Worm (Caenorhabditis elegans) whole organism, young adult: ENCODE measurements around the gene C25F9.6.

Experiments used
- F49E8.2 ChIP-seq: sonication (generic microtip); optimal IDR thresholded peaks from 3 replicates; lab custom pipeline; 2017; ENCODE audit warnings: missing genetic modification characterization, mild to moderate bottlenecking, missing compliant biosample characterization, antibody characterized with exemption, moderate library complexity; ENCODE audit not compliant: insufficient read depth
- die-1 ChIP-seq: sonication (generic microtip); optimal IDR thresholded peaks from 2 replicates; lab custom pipeline; 2016; ENCODE audit warnings: missing genotype, mild to moderate bottlenecking, missing genetic modification characterization, missing compliant biosample characterization
- unc-62 ChIP-seq: fragments of 150-350 bp; optimal IDR thresholded peaks from 2 replicates; lab custom pipeline; 2014; ENCODE audit warnings: missing biosample characterization, missing genetic modification reagents, missing genetic modification characterization
- ztf-25 ChIP-seq: fragments of 200-800 bp; sonication (Bioruptor generic); IDR thresholded peaks from 2 replicates; pipeline ENCODE4 v1.3.6; 2022; ENCODE audit warnings: missing genetic modification reagents, missing genetic modification characterization, missing compliant biosample characterization

DNA sequence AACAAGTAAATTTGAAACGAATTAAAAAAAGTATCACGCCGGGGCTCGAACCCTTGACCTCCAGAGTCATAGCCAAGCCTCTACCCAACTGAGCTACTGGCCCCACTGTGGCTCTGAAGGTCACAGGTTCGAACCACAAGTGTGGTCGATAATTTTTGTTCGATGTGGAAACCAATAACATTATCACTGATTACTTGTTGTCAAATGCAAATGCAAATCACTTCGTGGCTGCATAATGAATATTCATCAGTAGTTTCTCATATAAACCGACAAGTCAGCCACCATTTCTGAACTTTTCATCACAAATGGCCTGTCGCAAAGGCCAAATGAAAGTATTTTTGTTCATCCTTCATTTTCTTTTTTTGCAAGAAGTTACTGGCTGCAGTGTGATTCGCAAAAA lies 10.4 kb downstream of the C25F9.6 start, which contains the start of gene C25F9.8:
- no peak for TF ChIP-seq F49E8.2 (tag; lab: Kevin White, UChicago)
- TF ChIP-seq ztf-25 (GFP tag; lab: Robert Waterston, UW): no peak
- no peak for TF ChIP-seq unc-62 (GFP tag; lab: Kevin White, UChicago)
- TF ChIP-seq die-1: no peak
